Worm (Caenorhabditis elegans) whole organism, late embryonic: ENCODE measurements around the gene mel-32.

Experiments
- K02D7.2 ChIP-seq: sonication (generic microtip); optimal IDR thresholded peaks from 2 replicates; lab custom pipeline; 2017; ENCODE audit warnings: mild to moderate bottlenecking, missing genetic modification characterization, missing compliant biosample characterization
- T23F11.4 ChIP-seq: fragments of 200-800 bp; sonication (Bioruptor generic); optimal IDR thresholded peaks from 2 replicates; lab custom pipeline; 2018; ENCODE audit warnings: mild to moderate bottlenecking, missing genetic modification characterization, missing compliant biosample characterization
- Y22D7AL.16 ChIP-seq: sonication (generic microtip); optimal IDR thresholded peaks from 2 replicates; lab custom pipeline; 2016; ENCODE audit warnings: missing genetic modification characterization, missing compliant biosample characterization
- ahr-1 ChIP-seq: sonication (generic microtip); optimal IDR thresholded peaks from 2 replicates; lab custom pipeline; 2016; ENCODE audit warnings: missing genetic modification characterization, missing compliant biosample characterization
- ama-1 ChIP-seq: fragments of 150-350 bp; optimal IDR thresholded peaks from 2 replicates; lab custom pipeline; 2014
- ceh-14 ChIP-seq: sonication (generic microtip); optimal IDR thresholded peaks from 2 replicates; lab custom pipeline; 2016; ENCODE audit warnings: missing genotype, missing genetic modification characterization, missing compliant biosample characterization
- ceh-18 ChIP-seq: sonication (generic microtip); optimal IDR thresholded peaks from 2 replicates; lab custom pipeline; 2016; ENCODE audit warnings: missing genetic modification characterization, missing compliant biosample characterization
- ceh-19 ChIP-seq: fragments of 200-800 bp; sonication (Bioruptor generic); optimal IDR thresholded peaks from 2 replicates; lab custom pipeline; 2018; ENCODE audit warnings: mild to moderate bottlenecking, missing genetic modification characterization, missing compliant biosample characterization
- ceh-2 ChIP-seq: sonication (generic microtip); optimal IDR thresholded peaks from 2 replicates; lab custom pipeline; 2016; ENCODE audit warnings: missing genotype, missing genetic modification characterization, missing compliant biosample characterization
- ceh-22 ChIP-seq: sonication (generic microtip); optimal IDR thresholded peaks from 2 replicates; lab custom pipeline; 2017; ENCODE audit warnings: missing biosample characterization, missing genetic modification characterization
- ceh-24 ChIP-seq: sonication (generic microtip); optimal IDR thresholded peaks from 2 replicates; lab custom pipeline; 2016; ENCODE audit warnings: mild to moderate bottlenecking, missing genetic modification characterization, missing compliant biosample characterization
- ceh-30 ChIP-seq: fragments of 150-350 bp; optimal IDR thresholded peaks from 2 replicates; lab custom pipeline; 2014; ENCODE audit warnings: missing biosample characterization, missing genetic modification characterization
- ceh-31 ChIP-seq: sonication (generic microtip); optimal IDR thresholded peaks from 2 replicates; lab custom pipeline; 2016; ENCODE audit warnings: missing genetic modification characterization, missing compliant biosample characterization
- ceh-34 ChIP-seq: sonication (generic microtip); optimal IDR thresholded peaks from 2 replicates; lab custom pipeline; 2016; ENCODE audit warnings: mild to moderate bottlenecking, missing genetic modification characterization, missing compliant biosample characterization
- ceh-45 ChIP-seq: fragments of 200-800 bp; sonication (Bioruptor generic); IDR thresholded peaks from 2 replicates; pipeline ENCODE4 v1.3.6; 2022; ENCODE audit warnings: missing genetic modification reagents, missing genetic modification characterization, missing compliant biosample characterization
- ceh-6 ChIP-seq: fragments of 200-800 bp; sonication (Bioruptor generic); optimal IDR thresholded peaks from 2 replicates; lab custom pipeline; 2018; ENCODE audit warnings: mild to moderate bottlenecking, missing genetic modification characterization, missing compliant biosample characterization
- che-1 ChIP-seq: sonication (generic microtip); optimal IDR thresholded peaks from 2 replicates; lab custom pipeline; 2016; ENCODE audit warnings: mild to moderate bottlenecking, missing genetic modification characterization, missing compliant biosample characterization
- dve-1 ChIP-seq: sonication (generic microtip); optimal IDR thresholded peaks from 2 replicates; lab custom pipeline; 2017; ENCODE audit warnings: antibody characterized with exemption, mild to moderate bottlenecking, missing genetic modification characterization, missing compliant biosample characterization
- ets-4 ChIP-seq: sonication (generic microtip); optimal IDR thresholded peaks from 2 replicates; lab custom pipeline; 2016; ENCODE audit warnings: missing genetic modification characterization, missing compliant biosample characterization
- eyg-1 ChIP-seq: sonication (generic microtip); optimal IDR thresholded peaks from 2 replicates; lab custom pipeline; 2016; ENCODE audit warnings: missing genotype, missing genetic modification characterization, missing compliant biosample characterization
- fax-1 ChIP-seq: sonication (generic microtip); optimal IDR thresholded peaks from 2 replicates; lab custom pipeline; 2016; ENCODE audit warnings: missing genotype, missing genetic modification characterization, missing compliant biosample characterization
- fkh-10 ChIP-seq: fragments of 150-350 bp; optimal IDR thresholded peaks from 2 replicates; lab custom pipeline; 2014; ENCODE audit warnings: missing biosample characterization, missing genetic modification reagents, missing genetic modification characterization
- gmeb-2 ChIP-seq: sonication (generic microtip); optimal IDR thresholded peaks from 2 replicates; lab custom pipeline; 2016; ENCODE audit warnings: missing genetic modification characterization, inconsistent platforms, missing compliant biosample characterization
- hlh-13 ChIP-seq: fragments of 200-800 bp; sonication (Bioruptor generic); optimal IDR thresholded peaks from 2 replicates; lab custom pipeline; 2018; ENCODE audit warnings: mild to moderate bottlenecking, missing genetic modification characterization, missing compliant biosample characterization
- hlh-6 ChIP-seq: sonication (generic microtip); optimal IDR thresholded peaks from 2 replicates; lab custom pipeline; 2016; ENCODE audit warnings: missing genotype, missing genetic modification characterization, missing compliant biosample characterization
- lin-11 ChIP-seq: fragments of 200-800 bp; sonication (Bioruptor generic); optimal IDR thresholded peaks from 2 replicates; lab custom pipeline; 2018; ENCODE audit warnings: mild to moderate bottlenecking, missing genetic modification characterization, missing compliant biosample characterization
- madf-2 ChIP-seq: sonication (generic microtip); optimal IDR thresholded peaks from 2 replicates; lab custom pipeline; 2017; ENCODE audit warnings: missing genetic modification characterization, missing compliant biosample characterization
- nhr-11 ChIP-seq: fragments of 150-350 bp; optimal IDR thresholded peaks from 2 replicates; lab custom pipeline; 2014; ENCODE audit warnings: missing biosample characterization, missing genetic modification characterization
- npax-4 ChIP-seq: sonication (generic microtip); optimal IDR thresholded peaks from 2 replicates; lab custom pipeline; 2016; ENCODE audit warnings: missing genetic modification characterization, missing compliant biosample characterization
- pag-3 ChIP-seq: sonication (generic microtip); optimal IDR thresholded peaks from 2 replicates; lab custom pipeline; 2016; ENCODE audit warnings: missing compliant biosample characterization, missing genetic modification characterization, borderline replicate concordance
- pat-9 ChIP-seq: fragments of 200-800 bp; sonication (Bioruptor generic); optimal IDR thresholded peaks from 2 replicates; lab custom pipeline; 2018; ENCODE audit warnings: mild to moderate bottlenecking, missing genetic modification characterization, moderate library complexity, missing compliant biosample characterization
- pax-1 ChIP-seq: fragments of 150-350 bp; optimal IDR thresholded peaks from 2 replicates; lab custom pipeline; 2014; ENCODE audit warnings: missing biosample characterization, missing genetic modification characterization
- ref-2 ChIP-seq: sonication (generic microtip); optimal IDR thresholded peaks from 2 replicates; lab custom pipeline; 2016; ENCODE audit warnings: missing genetic modification characterization, missing compliant biosample characterization
- rnt-1 ChIP-seq: sonication (generic microtip); optimal IDR thresholded peaks from 2 replicates; lab custom pipeline; 2016; ENCODE audit warnings: missing genetic modification characterization, missing compliant biosample characterization
- sdc-2 ChIP-seq: sonication (generic microtip); optimal IDR thresholded peaks from 2 replicates; lab custom pipeline; 2016; ENCODE audit warnings: missing genotype, missing genetic modification characterization, missing compliant biosample characterization
- sox-4 ChIP-seq: sonication (generic microtip); optimal IDR thresholded peaks from 2 replicates; lab custom pipeline; 2017; ENCODE audit warnings: mild to moderate bottlenecking, missing genetic modification characterization, inconsistent platforms, missing compliant biosample characterization
- syd-9 ChIP-seq: sonication (generic microtip); optimal IDR thresholded peaks from 2 replicates; lab custom pipeline; 2016; ENCODE audit warnings: mild to moderate bottlenecking, missing genetic modification characterization, moderate library complexity, missing compliant biosample characterization
- tbx-2 ChIP-seq: sonication (generic microtip); optimal IDR thresholded peaks from 2 replicates; lab custom pipeline; 2016; ENCODE audit warnings: missing genetic modification characterization, missing compliant biosample characterization
- ttx-3 ChIP-seq: sonication (generic microtip); optimal IDR thresholded peaks from 2 replicates; lab custom pipeline; 2016; ENCODE audit warnings: missing genetic modification reagents, missing genetic modification characterization, missing compliant biosample characterization
- unc-42 ChIP-seq: sonication (generic microtip); optimal IDR thresholded peaks from 2 replicates; lab custom pipeline; 2016; ENCODE audit warnings: missing genotype, missing genetic modification characterization, missing compliant biosample characterization
- unc-55 ChIP-seq: sonication (generic microtip); optimal IDR thresholded peaks from 2 replicates; lab custom pipeline; 2017; ENCODE audit warnings: missing biosample characterization, missing genetic modification reagents, missing genetic modification characterization
- unc-86 ChIP-seq: sonication (generic microtip); optimal IDR thresholded peaks from 2 replicates; lab custom pipeline; 2016; ENCODE audit warnings: missing genetic modification characterization, missing compliant biosample characterization
- zip-5 ChIP-seq: sonication (generic microtip); optimal IDR thresholded peaks from 2 replicates; lab custom pipeline; 2016; ENCODE audit warnings: missing genetic modification characterization, missing compliant biosample characterization

Gene mel-32

DNA sequence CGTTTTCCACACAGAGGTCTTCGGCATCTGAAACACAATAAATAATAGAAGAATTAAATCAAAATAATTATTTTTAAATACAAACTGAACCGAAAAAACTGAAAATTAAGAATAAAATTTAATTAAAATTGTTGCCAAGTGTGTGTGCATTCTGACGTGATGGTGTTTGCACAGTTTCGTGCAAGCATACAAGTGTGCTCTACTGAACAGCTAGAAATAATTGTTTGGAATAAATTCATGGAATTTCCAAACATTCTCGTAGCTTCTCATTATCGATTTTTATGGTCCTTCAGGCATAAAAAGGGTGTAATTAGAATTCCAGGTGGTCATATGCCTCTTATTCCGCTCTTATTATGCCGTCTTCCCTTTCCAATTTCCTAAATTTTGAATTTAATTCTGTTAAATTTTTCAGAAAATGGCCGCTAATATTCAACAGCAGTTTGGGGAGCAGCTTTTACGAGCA, 11.0 kb downstream of the mel-32 start, which contains the start of the genes mrps-17 and txdc-9 (continued):
- TF ChIP-seq rnt-1 (tag; lab: Kevin White, UChicago) (no peak), hlh-6 (tag; lab: Kevin White, UChicago) (no peak), madf-2 (no peak), ttx-3 (tag; lab: Kevin White, UChicago) (no peak), eyg-1 (tag; lab: Kevin White, UChicago) (no peak), dve-1 (no peak), pag-3 (no peak), ceh-24 (tag; lab: Kevin White, UChicago) (no peak), hlh-13 (GFP tag; lab: Kevin White, UChicago) (no peak), tbx-2 (tag; lab: Kevin White, UChicago) (peak; percentile 36), syd-9 (tag; lab: Kevin White, UChicago) (no peak), ceh-31 (tag; lab: Kevin White, UChicago) (peak; percentile 66), ahr-1 (no peak), ceh-19 (no peak), unc-86 (tag; lab: Kevin White, UChicago) (peak; percentile 52), fax-1 (tag; lab: Kevin White, UChicago) (no peak), ceh-18 (tag; lab: Kevin White, UChicago) (no peak), ceh-2 (tag; lab: Kevin White, UChicago) (peak; percentile 21), ceh-14 (tag; lab: Kevin White, UChicago) (peak; percentile 94), sox-4 (tag; lab: Kevin White, UChicago) (no peak), sdc-2 (tag; lab: Kevin White, UChicago) (no peak), T23F11.4 (no peak), zip-5 (tag; lab: Kevin White, UChicago) (no peak), pax-1 (tag; lab: Kevin White, UChicago) (no peak), npax-4 (tag; lab: Kevin White, UChicago) (no peak), ref-2 (tag; lab: Kevin White, UChicago) (no peak), ets-4 (tag; lab: Kevin White, UChicago) (no peak), gmeb-2 (no peak), ceh-6 (no peak)

DNA sequence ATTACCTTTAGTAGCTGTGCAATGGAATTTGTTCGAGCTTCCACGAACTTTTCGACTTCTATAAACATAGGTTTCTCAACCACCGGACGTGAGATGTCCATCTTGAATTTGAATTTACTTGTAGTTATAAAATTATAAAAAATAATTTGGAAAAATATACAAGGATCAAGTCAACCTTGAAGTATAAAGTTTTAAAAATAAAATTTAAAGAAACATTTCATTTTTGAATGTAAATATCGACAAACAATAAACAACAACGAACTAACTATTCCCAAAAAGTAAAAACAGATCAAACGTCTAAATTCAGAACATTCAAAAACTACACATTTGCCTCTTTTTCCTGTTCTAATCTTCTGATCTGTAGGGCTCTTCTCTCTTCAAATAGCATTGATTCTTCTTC, 12.0 kb downstream of the mel-32 start, which contains the start of gene popl-1:
popl-1 (minus strand) TSS at position 101 of the 400 bp plus-strand sequence.
- TF ChIP-seq nhr-11 (tag; lab: Kevin White, UChicago) (no peak), lin-11 (tag; lab: Kevin White, UChicago) (no peak), unc-42 (tag; lab: Kevin White, UChicago) (no peak), unc-55 (GFP tag; lab: Kevin White, UChicago) (no peak), ceh-34 (no peak), syd-9 (tag; lab: Kevin White, UChicago) (no peak), ama-1 (lab: Kevin White, UChicago) (no peak), K02D7.2 (tag; lab: Kevin White, UChicago) (no peak), pat-9 (no peak), rnt-1 (tag; lab: Kevin White, UChicago) (no peak), tbx-2 (tag; lab: Kevin White, UChicago) (no peak), ceh-45 (GFP tag; lab: Robert Waterston, UW) (no peak), ceh-30 (tag; lab: Kevin White, UChicago) (no peak), Y22D7AL.16 (no peak), ceh-22 (no peak), gmeb-2 (no peak)

DNA sequence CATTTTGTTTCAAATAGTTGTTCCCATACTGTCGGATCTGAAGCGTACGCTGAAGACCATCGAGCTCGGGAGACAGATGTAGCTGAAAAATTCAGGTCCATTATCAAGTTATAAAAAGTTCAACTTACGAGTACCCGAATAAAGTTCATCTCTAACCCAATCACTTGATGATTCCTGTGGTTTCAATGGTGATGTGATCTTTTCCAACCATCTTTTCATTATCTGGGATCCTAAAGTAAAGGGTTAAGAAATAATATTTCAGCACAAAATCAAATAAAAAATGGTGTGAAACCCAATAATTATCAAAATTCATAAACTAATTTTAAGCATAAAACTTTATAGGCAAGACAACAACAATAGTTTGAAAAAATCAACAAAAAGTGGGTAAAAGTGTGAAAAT, 15.6 kb downstream of the mel-32 start, which contains the start of gene C05D11.8:
C05D11.8 (minus strand) TSS at position 101 of the 400 bp plus-strand sequence.
- TF ChIP-seq ref-2 (tag; lab: Kevin White, UChicago) (no peak), sox-4 (tag; lab: Kevin White, UChicago) (no peak), che-1 (tag; lab: Kevin White, UChicago) (no peak), fkh-10 (GFP tag; lab: Kevin White, UChicago) (no peak), ama-1 (lab: Kevin White, UChicago) (no peak)
